Worm (Caenorhabditis elegans): ENCODE measurements around the gene ucp-4.

ce11 chrV:9293359-9293758, 40.7 kb upstream of the ucp-4 start:
- TF ChIP-seq pha-2 (tag; optimal IDR thresholded peaks at IDR 0.05): no peak
- no peak for TF ChIP-seq pqm-1 (tag; optimal IDR thresholded peaks at IDR 0.05)
- TF ChIP-seq unc-86 (tag; optimal IDR thresholded peaks at IDR 0.05): no peak
- TF ChIP-seq ets-4 (tag; optimal IDR thresholded peaks at IDR 0.05): no peak
- TF ChIP-seq ama-1 (optimal IDR thresholded peaks at IDR 0.05): no peak
- no peak for TF ChIP-seq pha-4 (tag; optimal IDR thresholded peaks at IDR 0.05)
- no peak for TF ChIP-seq pag-3 (tag; optimal IDR thresholded peaks at IDR 0.05; ENCODE audit: borderline replicate concordance)
- no peak for TF ChIP-seq ceh-24 (tag; optimal IDR thresholded peaks at IDR 0.05)
- TF ChIP-seq sdc-2 (tag; optimal IDR thresholded peaks at IDR 0.05): peak; percentile 38
- TF ChIP-seq C38D4.7 (GFP tag; optimal IDR thresholded peaks at IDR 0.05): no peak
- no peak for TF ChIP-seq rnt-1 (tag; optimal IDR thresholded peaks at IDR 0.05)
- TF ChIP-seq che-1 (tag; optimal IDR thresholded peaks at IDR 0.05): no peak

All from whole organism, late embryonic.